Fruit fly (Drosophila melanogaster): ENCODE measurements around the gene ImpE2.

ImpE2 gene

dm6 chr3L:3535674-3536073 is 23.2 kb upstream of the ImpE2 start:
- TF ChIP-seq lz (GFP tag; optimal IDR thresholded peaks at IDR 0.05) = no peak
- no peak for TF ChIP-seq Sox15 (GFP tag; optimal IDR thresholded peaks at IDR 0.05)
- TF ChIP-seq CG6808 (GFP tag; optimal IDR thresholded peaks at IDR 0.05) = peak; percentile 36
- TF ChIP-seq CG4318 (GFP tag; optimal IDR thresholded peaks at IDR 0.05) = no peak
- TF ChIP-seq Ets96B (tag; optimal IDR thresholded peaks at IDR 0.05) = no peak
- TF ChIP-seq Gug (GFP tag; IDR thresholded peaks at IDR 0.05) = no peak
- TF ChIP-seq CG8119 (GFP tag; IDR thresholded peaks at IDR 0.05) = no peak
- TF ChIP-seq vri (GFP tag; optimal IDR thresholded peaks at IDR 0.05) = no peak
- TF ChIP-seq CG10669 (GFP tag; optimal IDR thresholded peaks at IDR 0.05) = no peak
- peak; percentile 35 for TF ChIP-seq CG1621 (tag; optimal IDR thresholded peaks at IDR 0.05)
- peak; percentile 16 for TF ChIP-seq Sox14 (GFP tag; optimal IDR thresholded peaks at IDR 0.05)
- TF ChIP-seq ss (GFP tag; optimal IDR thresholded peaks at IDR 0.05) = peak; percentile 24 to 26
- no peak for TF ChIP-seq Met (GFP tag; optimal IDR thresholded peaks at IDR 0.05)
- TF ChIP-seq CG9139 (GFP tag; optimal IDR thresholded peaks at IDR 0.05) = peak; percentile 19
- no peak for TF ChIP-seq Eip75B (GFP tag; optimal IDR thresholded peaks at IDR 0.05)
- no peak for TF ChIP-seq pdm3 (GFP tag; optimal IDR thresholded peaks at IDR 0.05)
- 0 out of 3 replicates have a peak, but pooled peaks have one; percentile 18 for TF ChIP-seq CG6163 (GFP tag; IDR thresholded peaks at IDR 0.05)
- TF ChIP-seq svp (GFP tag) = peak; percentile 53
- 0 out of 3 replicates have a peak, but pooled peaks have one; percentile 25 for TF ChIP-seq eg (GFP tag; IDR thresholded peaks at IDR 0.05)
- TF ChIP-seq spab (GFP tag; optimal IDR thresholded peaks at IDR 0.05) = no peak
- no peak for TF ChIP-seq OdsH (GFP tag; optimal IDR thresholded peaks at IDR 0.05)
- no peak for TF ChIP-seq Smox (GFP tag; optimal IDR thresholded peaks at IDR 0.05)
- TF ChIP-seq fkh (GFP tag; optimal IDR thresholded peaks at IDR 0.05) = no peak

- TF ChIP-seq CG1621 (tag; optimal IDR thresholded peaks at IDR 0.05) = no peak
- TF ChIP-seq CG11294 (GFP tag; IDR thresholded peaks at IDR 0.05) = no peak
- no peak for TF ChIP-seq ss (GFP tag; optimal IDR thresholded peaks at IDR 0.05)
- TF ChIP-seq pdm3 (GFP tag; optimal IDR thresholded peaks at IDR 0.05) = no peak
- peak; percentile 58 for TF ChIP-seq CG15336 (GFP tag; IDR thresholded peaks at IDR 0.05)
- no peak for TF ChIP-seq Ets21C (GFP tag; optimal IDR thresholded peaks at IDR 0.05)
- no peak for TF ChIP-seq Hr39 (GFP tag; optimal IDR thresholded peaks at IDR 0.05)
- peak; percentile 28 for TF ChIP-seq achi (GFP tag; optimal IDR thresholded peaks at IDR 0.05)
- TF ChIP-seq fkh (GFP tag; optimal IDR thresholded peaks at IDR 0.05) = no peak
- peak; percentile 14 for TF ChIP-seq Sox14 (GFP tag; optimal IDR thresholded peaks at IDR 0.05)
- TF ChIP-seq CG6276 (GFP tag; optimal IDR thresholded peaks at IDR 0.05) = no peak
- no peak for TF ChIP-seq CG11902 (GFP tag; optimal IDR thresholded peaks at IDR 0.05)
- TF ChIP-seq cyc (GFP tag; optimal IDR thresholded peaks at IDR 0.05) = no peak
- TF ChIP-seq Hr38 (GFP tag; optimal IDR thresholded peaks at IDR 0.05) = no peak
- TF ChIP-seq CG16779 (tag; optimal IDR thresholded peaks at IDR 0.05) = no peak
- peak; percentile 44; the same call in 2 of the 3 replicates for TF ChIP-seq CG8119 (GFP tag; IDR thresholded peaks at IDR 0.05)
- no peak for TF ChIP-seq Met (GFP tag; optimal IDR thresholded peaks at IDR 0.05)
- TF ChIP-seq acj6 (GFP tag; optimal IDR thresholded peaks at IDR 0.05) = no peak
- no peak for TF ChIP-seq CG4318 (GFP tag; optimal IDR thresholded peaks at IDR 0.05)
- TF ChIP-seq CG7368 (GFP tag; optimal IDR thresholded peaks at IDR 0.05) = no peak
- TF ChIP-seq spab (GFP tag; optimal IDR thresholded peaks at IDR 0.05) = no peak
- TF ChIP-seq Sox102F (GFP tag; optimal IDR thresholded peaks at IDR 0.05) = no peak
- peak; percentile 27 for TF ChIP-seq Hr4 (GFP tag; optimal IDR thresholded peaks at IDR 0.05)
- TF ChIP-seq CG31627 (GFP tag; optimal IDR thresholded peaks at IDR 0.05) = no peak
- no peak for TF ChIP-seq dac (GFP tag; optimal IDR thresholded peaks at IDR 0.05)
- TF ChIP-seq vri (GFP tag; optimal IDR thresholded peaks at IDR 0.05) = no peak
- no peak for TF ChIP-seq Ets96B (tag; optimal IDR thresholded peaks at IDR 0.05)
- TF ChIP-seq svp (GFP tag) = no peak
- TF ChIP-seq eg (GFP tag; IDR thresholded peaks at IDR 0.05) = 0 out of 3 replicates have a peak, but pooled peaks have one; percentile 24
- no peak for TF ChIP-seq topi (GFP tag; optimal IDR thresholded peaks at IDR 0.05)
- TF ChIP-seq Eip78C (GFP tag) = peak; percentile 47
- TF ChIP-seq CG6163 (GFP tag; IDR thresholded peaks at IDR 0.05) = peak; percentile 55
- no peak for TF ChIP-seq Gug (GFP tag; IDR thresholded peaks at IDR 0.05)
- no peak for TF ChIP-seq CG8319 (GFP tag; optimal IDR thresholded peaks at IDR 0.05)
- TF ChIP-seq Lpt (GFP tag; optimal IDR thresholded peaks at IDR 0.05) = no peak
- no peak for TF ChIP-seq Eip75B (GFP tag; optimal IDR thresholded peaks at IDR 0.05)
- no peak for TF ChIP-seq Eip93F (GFP tag; optimal IDR thresholded peaks at IDR 0.05)
- TF ChIP-seq CG8632 (GFP tag; optimal IDR thresholded peaks at IDR 0.05) = no peak
- no peak for TF ChIP-seq esn (GFP tag; optimal IDR thresholded peaks at IDR 0.05)
- peak; percentile 53 for TF ChIP-seq CG32006 (GFP tag; optimal IDR thresholded peaks at IDR 0.05)
- TF ChIP-seq fd59A (GFP tag; optimal IDR thresholded peaks at IDR 0.05) = no peak
- TF ChIP-seq CG9139 (GFP tag; optimal IDR thresholded peaks at IDR 0.05) = no peak
These were observed 21.7 kb upstream of the ImpE2 start for dm6 chr3L:3534216-3534615.

Data from whole organism, prepupa.